Worm (Caenorhabditis elegans): Measurements from ENCODE around the gene rga-1.

- TF ChIP-seq hmbx-1 (tag; optimal IDR thresholded peaks at IDR 0.05), result no peak
- no peak for TF ChIP-seq ama-1 (optimal IDR thresholded peaks at IDR 0.05)
- TF ChIP-seq ceh-36 (tag; optimal IDR thresholded peaks at IDR 0.05), result no peak
- TF ChIP-seq aly-1 (tag; optimal IDR thresholded peaks at IDR 0.05), result no peak
- TF ChIP-seq flt-1 (GFP tag; IDR thresholded peaks at IDR 0.05), result no peak
- no peak for TF ChIP-seq hmg-4 (GFP tag; optimal IDR thresholded peaks at IDR 0.05)
- no peak for TF ChIP-seq hnd-1 (tag; optimal IDR thresholded peaks at IDR 0.05)
- no peak for TF ChIP-seq B0310.2 (tag; optimal IDR thresholded peaks at IDR 0.05)
- TF ChIP-seq tbx-37 (GFP tag; conservative IDR thresholded peaks at IDR 0.05), result no peak
- no peak for TF ChIP-seq sea-1 (GFP tag; conservative IDR thresholded peaks at IDR 0.05)
- no peak for TF ChIP-seq ets-7 (tag; optimal IDR thresholded peaks at IDR 0.05)
- no peak for TF ChIP-seq tbx-11 (GFP tag; IDR thresholded peaks at IDR 0.05)
- TF ChIP-seq F13C5.2 (tag; optimal IDR thresholded peaks at IDR 0.05), result no peak
- no peak for TF ChIP-seq ceh-13 (GFP tag; optimal IDR thresholded peaks at IDR 0.05)
Observed at ce11 chrII:11500198-11500597, 35.5 kb downstream of the rga-1 start, which contains the start of gene B0334.20.

Measured in whole organism, early embryonic.